Fruit fly (Drosophila melanogaster): ENCODE measurements around the gene CG12499.

Gene CG12499

DNA sequence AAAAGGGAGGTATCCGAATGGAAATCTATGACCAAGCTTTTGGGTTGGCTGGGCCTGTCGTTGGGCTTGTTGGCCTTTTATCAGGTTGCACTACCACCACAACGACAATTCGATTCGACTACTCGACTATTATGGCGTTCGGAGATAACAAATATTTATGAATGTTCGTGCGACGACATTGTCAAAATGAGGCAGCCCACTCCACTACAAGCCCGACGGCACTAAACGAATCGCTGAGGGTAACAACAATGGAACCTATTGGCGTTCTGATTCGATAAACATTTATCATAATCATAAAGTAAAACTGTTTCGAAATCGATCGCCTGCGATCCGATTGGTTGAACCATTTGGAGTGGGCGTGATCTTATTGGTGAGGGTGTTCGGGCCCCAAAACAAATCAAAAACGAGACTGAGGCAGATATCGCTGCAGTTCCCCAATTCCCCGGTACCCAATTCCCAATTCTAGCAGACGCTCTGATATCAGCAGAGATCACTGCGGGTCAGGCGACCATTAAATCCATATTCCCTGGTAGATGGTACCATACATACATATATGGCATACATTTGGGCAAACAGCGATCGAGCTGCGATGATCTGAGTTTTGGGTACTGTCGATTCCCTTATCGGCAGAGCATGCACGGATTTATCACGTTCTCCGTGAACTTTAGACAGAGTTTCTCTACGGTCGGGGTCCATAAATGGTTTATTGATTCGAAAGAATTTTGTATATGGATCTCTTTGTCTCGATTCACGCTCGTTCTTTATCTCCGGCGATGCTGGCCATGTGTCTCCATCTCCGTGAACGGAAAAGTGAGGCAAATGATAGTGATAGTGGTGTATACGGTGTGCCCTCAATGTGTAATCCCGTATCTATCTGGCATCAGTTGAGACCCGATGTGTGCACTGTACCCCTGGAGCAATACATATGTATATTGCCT, 8.3 kb upstream of the CG12499 start (continued):
- TF ChIP-seq ERR (GFP tag; optimal IDR thresholded peaks at IDR 0.05) (no peak), CG14710 (tag; optimal IDR thresholded peaks at IDR 0.05) (no peak), CG2120 (GFP tag; optimal IDR thresholded peaks at IDR 0.05) (no peak), crc (GFP tag; optimal IDR thresholded peaks at IDR 0.05) (no peak), mirr (GFP tag; optimal IDR thresholded peaks at IDR 0.05) (peak; percentile 42), HmgZ (tag; optimal IDR thresholded peaks at IDR 0.05) (no peak), CG15269 (tag; optimal IDR thresholded peaks at IDR 0.05) (no peak), CG6254 (GFP tag; optimal IDR thresholded peaks at IDR 0.05) (no peak), TFAM (GFP tag; optimal IDR thresholded peaks at IDR 0.05) (no peak), salm (tag; optimal IDR thresholded peaks at IDR 0.05) (no peak), da (GFP tag; optimal IDR thresholded peaks at IDR 0.05) (no peak), CG6813 (GFP tag; optimal IDR thresholded peaks at IDR 0.05) (no peak), GATAe (GFP tag; conservative IDR thresholded peaks at IDR 0.05) (peak; percentile 53; the same call in 1 of the 2 replicates), sd (tag; optimal IDR thresholded peaks at IDR 0.05) (peak; percentile 6), Dref (GFP tag; IDR thresholded peaks at IDR 0.05) (no peak), Deaf1 (tag; optimal IDR thresholded peaks at IDR 0.05) (peak; percentile 84), CG4360 (GFP tag; IDR thresholded peaks at IDR 0.05) (no peak), cad (GFP tag; optimal IDR thresholded peaks at IDR 0.05) (no peak), CG1233 (GFP tag; optimal IDR thresholded peaks at IDR 0.05) (no peak), Bdp1 (GFP tag; optimal IDR thresholded peaks at IDR 0.05) (no peak)

DNA sequence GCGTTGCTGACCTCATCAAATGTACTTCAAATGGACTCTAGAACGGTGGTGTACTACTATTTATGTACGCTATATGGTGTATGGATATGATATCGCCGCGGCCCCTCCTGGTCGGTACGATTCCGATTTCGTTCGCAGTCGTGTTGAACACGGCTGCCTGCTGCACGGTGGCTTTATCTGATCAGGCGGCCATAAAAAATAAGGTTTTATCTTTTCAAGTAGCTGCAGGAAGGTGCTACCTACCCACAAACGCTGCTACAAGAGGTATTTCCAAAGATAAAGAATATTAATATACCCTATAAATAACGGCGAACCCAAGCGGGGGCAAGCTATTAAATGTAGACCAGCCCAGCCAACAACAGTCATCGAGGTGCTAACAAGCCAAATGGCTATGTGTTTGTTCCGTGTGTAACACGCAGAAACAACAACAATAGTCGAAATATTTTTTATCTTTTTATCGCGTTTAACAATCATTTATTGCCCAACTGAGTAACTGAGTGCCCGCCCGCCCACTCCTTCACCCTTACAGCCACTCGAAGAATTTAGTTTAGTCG, 3.6 kb upstream of the CG12499 start:
- TF ChIP-seq caup (GFP tag; optimal IDR thresholded peaks at IDR 0.05; ENCODE audit: severe bottlenecking) (peak; percentile 25), odd (GFP tag; optimal IDR thresholded peaks at IDR 0.05) (peak; percentile 5), CG6175 (GFP tag; IDR thresholded peaks at IDR 0.05) (0 out of 3 replicates have a peak, but pooled peaks have one; percentile 25), CG14441 (GFP tag; IDR thresholded peaks at IDR 0.05) (no peak), CG8281 (tag; optimal IDR thresholded peaks at IDR 0.05) (peak; percentile 84), Hr78 (GFP tag; optimal IDR thresholded peaks at IDR 0.05) (peak in 1 of 2 experiments; percentile 15), D19A (tag; optimal IDR thresholded peaks at IDR 0.05) (peak; percentile 60), sd (tag; optimal IDR thresholded peaks at IDR 0.05) (peak; percentile 75), CG34376 (GFP tag; optimal IDR thresholded peaks at IDR 0.05) (peak; percentile 98), Lpt (GFP tag; optimal IDR thresholded peaks at IDR 0.05) (no peak), CG30403 (GFP tag; optimal IDR thresholded peaks at IDR 0.05) (no peak), CG31365 (tag; optimal IDR thresholded peaks at IDR 0.05) (no peak), D19B (GFP tag; optimal IDR thresholded peaks at IDR 0.05) (peak; percentile 23), cad (GFP tag; optimal IDR thresholded peaks at IDR 0.05) (peak; percentile 13), CG8478 (optimal IDR thresholded peaks at IDR 0.05) (peak; percentile 5), Max (GFP tag; optimal IDR thresholded peaks at IDR 0.05) (no peak), run (tag; optimal IDR thresholded peaks at IDR 0.05) (peak; percentile 21), CG1792 (GFP tag; optimal IDR thresholded peaks at IDR 0.05) (no peak), Nf-YB (GFP tag; optimal IDR thresholded peaks at IDR 0.05) (peak; percentile 23), Med (GFP tag) (peak; percentile 62), Bdp1 (GFP tag; optimal IDR thresholded peaks at IDR 0.05) (no peak), grn (GFP tag; optimal IDR thresholded peaks at IDR 0.05) (peak; percentile 90), bab2 (GFP tag; optimal IDR thresholded peaks at IDR 0.05) (no peak), zen (tag; optimal IDR thresholded peaks at IDR 0.05) (no peak), sens (GFP tag) (peak; percentile 56), CG14710 (tag; optimal IDR thresholded peaks at IDR 0.05) (no peak), CG10959 (GFP tag; IDR thresholded peaks at IDR 0.05) (no peak)
